Worm (Caenorhabditis elegans) whole organism, L4 larva: ENCODE measurements around the gene ent-2.

ENCODE experiments used
- R02D3.7 ChIP-seq: fragments of 150-350 bp; sonication (generic microtip); optimal IDR thresholded peaks from 3 replicates; lab custom pipeline; 2014; ENCODE audit warnings: missing biosample characterization, missing genetic modification characterization
- ama-1 ChIP-seq: fragments of 150-350 bp; optimal IDR thresholded peaks from 2 replicates; lab custom pipeline; 2014; ENCODE audit warnings: inconsistent platforms, mixed read lengths
- duxl-1 ChIP-seq: sonication (generic microtip); optimal IDR thresholded peaks from 2 replicates; lab custom pipeline; 2016; ENCODE audit warnings: mild to moderate bottlenecking, missing genetic modification characterization, moderate library complexity, missing compliant biosample characterization; ENCODE audit not compliant: poor library complexity
- fos-1 ChIP-seq: fragments of 150-350 bp; optimal IDR thresholded peaks from 2 replicates; lab custom pipeline; 2014; ENCODE audit warnings: missing biosample characterization, missing genetic modification characterization
- gei-8 ChIP-seq: fragments of 200-800 bp; sonication (Bioruptor generic); optimal IDR thresholded peaks from 2 replicates; lab custom pipeline; 2018; ENCODE audit warnings: mild to moderate bottlenecking, missing genetic modification characterization, missing compliant biosample characterization
- hif-1 ChIP-seq, 2 experiments: sonication (generic microtip); optimal IDR thresholded peaks; 2 replicates each; lab custom pipeline; 2016 to 2017; ENCODE audit warnings: missing compliant biosample characterization in 2 of 2, missing genetic modification characterization in 2 of 2, missing genetic modification reagents in 2 of 2, missing genotype in 2 of 2, mild to moderate bottlenecking in 1 of 2
- mdl-1 ChIP-seq, 2 experiments: fragments of 150-350 bp in 1 of 2; sonication (generic microtip) in 1 of 2; optimal IDR thresholded peaks; 2 replicates each; lab custom pipeline; 2014 to 2017; ENCODE audit warnings: missing biosample characterization in 2 of 2, missing genetic modification characterization in 2 of 2
- nhr-237 ChIP-seq: sonication (generic microtip); optimal IDR thresholded peaks from 2 replicates; lab custom pipeline; 2017; ENCODE audit warnings: missing biosample characterization, missing genetic modification characterization
- snpc-4 ChIP-seq: fragments of 150-350 bp; optimal IDR thresholded peaks from 2 replicates; lab custom pipeline; 2014; ENCODE audit warnings: missing biosample characterization, missing genetic modification characterization
- unc-62 ChIP-seq, 3 experiments: fragments of 150-350 bp in 1 of 3; sonication (generic microtip); optimal IDR thresholded peaks in 2 of 3; peaks in 1 of 3; 1 replicate in 1 of 3; 2 replicates in 2 of 3; lab custom pipeline; 2014 to 2017; ENCODE audit warnings: missing biosample characterization in 3 of 3, missing genetic modification characterization in 3 of 3, missing genetic modification reagents in 3 of 3, missing genotype in 1 of 3
- zag-1 ChIP-seq: fragments of 150-350 bp; optimal IDR thresholded peaks from 2 replicates; lab custom pipeline; 2014; ENCODE audit warnings: missing biosample characterization, missing genetic modification characterization

DNA sequence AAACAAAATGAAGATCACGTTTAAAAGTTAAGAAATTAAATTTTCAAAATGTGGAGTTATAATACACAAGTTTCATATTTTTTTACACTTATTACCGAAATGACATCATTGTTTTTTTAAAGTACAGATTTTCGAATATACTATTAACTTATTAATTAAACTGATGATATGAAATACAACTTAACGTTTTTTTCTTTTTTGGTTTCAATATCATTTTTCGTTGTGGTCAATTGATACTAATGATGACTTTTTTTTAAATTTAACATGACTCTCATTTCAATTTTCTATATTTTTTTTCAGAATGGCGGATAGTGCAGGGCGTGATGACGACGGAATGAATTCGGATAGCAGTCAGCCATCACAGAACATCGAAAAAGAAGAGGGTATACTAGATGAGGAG, 9.8 kb upstream of the ent-2 start, which contains the start of gene usp-33:
- TF ChIP-seq nhr-237 (tag; lab: Kevin White, UChicago) (no peak), mdl-1 (tag; optimal IDR thresholded peaks at IDR 0.05; lab: Kevin White, UChicago) (no peak), snpc-4 (tag; lab: Kevin White, UChicago) (no peak), ama-1 (no peak), hif-1 (tag; optimal IDR thresholded peaks at IDR 0.05; lab: Kevin White, UChicago) (no peak), gei-8 (GFP tag; lab: Kevin White, UChicago) (no peak), zag-1 (tag; lab: Kevin White, UChicago) (no peak), R02D3.7 (tag; lab: Kevin White, UChicago) (no peak), fos-1 (tag; lab: Kevin White, UChicago) (no peak), unc-62 (GFP tag; optimal IDR thresholded peaks at IDR 0.05 in 1 of 2; lab: Kevin White, UChicago) (no peak), unc-62 (tag; optimal IDR thresholded peaks at IDR 0.05; lab: Kevin White, UChicago) (no peak), duxl-1 (tag; lab: Kevin White, UChicago) (no peak)
